Worm (Caenorhabditis elegans) whole organism, L1 larva: ENCODE measurements around the gene F26D2.10.

Experiments used
- C16A3.4 ChIP-seq: fragments of 150-350 bp; optimal IDR thresholded peaks from 2 replicates; lab custom pipeline; 2014; ENCODE audit warnings: missing biosample characterization, missing genetic modification characterization
- alr-1 ChIP-seq: fragments of 200-800 bp; sonication (Bioruptor generic); optimal IDR thresholded peaks from 2 replicates; lab custom pipeline; 2018; ENCODE audit warnings: borderline replicate concordance, mild to moderate bottlenecking, missing genetic modification characterization, missing compliant biosample characterization
- ceh-63 ChIP-seq: fragments of 200-800 bp; sonication (Bioruptor generic); optimal IDR thresholded peaks from 2 replicates; lab custom pipeline; 2018; ENCODE audit warnings: mild to moderate bottlenecking, missing genetic modification characterization, missing compliant biosample characterization
- ceh-82 ChIP-seq, 3 experiments: fragments of 150-350 bp in 1 of 3; sonication (generic microtip) in 2 of 3; optimal IDR thresholded peaks; 2 replicates each; lab custom pipeline; 2014 to 2017; ENCODE audit warnings: missing biosample characterization in 3 of 3, missing genetic modification characterization in 3 of 3
- ces-1 ChIP-seq: fragments of 150-350 bp; optimal IDR thresholded peaks from 2 replicates; lab custom pipeline; 2014; ENCODE audit warnings: missing biosample characterization, missing genetic modification reagents, missing genetic modification characterization
- dpl-1 ChIP-seq, 3 experiments: fragments of 150-350 bp in 2 of 3; sonication (generic microtip) in 1 of 3; optimal IDR thresholded peaks; 2 replicates each; lab custom pipeline; 2014 to 2017; ENCODE audit warnings: missing biosample characterization in 3 of 3, missing genetic modification characterization in 3 of 3, missing genetic modification reagents in 3 of 3
- dsc-1 ChIP-seq: sonication (generic microtip); optimal IDR thresholded peaks from 2 replicates; lab custom pipeline; 2016; ENCODE audit warnings: mild to moderate bottlenecking, missing genetic modification characterization, missing compliant biosample characterization
- efl-3 ChIP-seq: fragments of 200-800 bp; sonication (Bioruptor generic); optimal IDR thresholded peaks from 2 replicates; lab custom pipeline; 2018; ENCODE audit warnings: mild to moderate bottlenecking, missing genetic modification characterization, missing compliant biosample characterization
- elt-2 ChIP-seq: sonication (generic microtip); optimal IDR thresholded peaks from 2 replicates; lab custom pipeline; 2016; ENCODE audit warnings: missing genetic modification characterization, mild to moderate bottlenecking, inconsistent platforms, missing compliant biosample characterization, missing genetic modification reagents
- ets-5 ChIP-seq: fragments of 200-800 bp; sonication (Bioruptor generic); IDR thresholded peaks from 2 replicates; pipeline ENCODE4 v1.3.6; 2022; ENCODE audit warnings: missing genetic modification characterization, missing compliant biosample characterization
- fkh-10 ChIP-seq: sonication (generic microtip); optimal IDR thresholded peaks from 2 replicates; lab custom pipeline; 2017; ENCODE audit warnings: missing biosample characterization, missing genetic modification reagents, missing genetic modification characterization
- fos-1 ChIP-seq: fragments of 150-350 bp; optimal IDR thresholded peaks from 2 replicates; lab custom pipeline; 2014; ENCODE audit warnings: missing biosample characterization, missing genetic modification characterization
- irx-1 ChIP-seq: sonication (generic microtip); optimal IDR thresholded peaks from 2 replicates; lab custom pipeline; 2016; ENCODE audit warnings: missing genetic modification characterization, missing compliant biosample characterization
- lin-13 ChIP-seq: fragments of 150-350 bp; optimal IDR thresholded peaks from 2 replicates; lab custom pipeline; 2014; ENCODE audit warnings: missing biosample characterization, missing genetic modification reagents, missing genetic modification characterization
- lin-14 ChIP-seq: fragments of 200-800 bp; sonication (Bioruptor generic); optimal IDR thresholded peaks from 2 replicates; lab custom pipeline; 2018; ENCODE audit warnings: mild to moderate bottlenecking, missing genetic modification characterization, moderate library complexity, missing compliant biosample characterization
- lin-15B ChIP-seq: fragments of 150-350 bp; sonication (generic microtip); optimal IDR thresholded peaks from 3 replicates; lab custom pipeline; 2014; ENCODE audit warnings: missing biosample characterization, missing genetic modification characterization
- lin-35 ChIP-seq, 2 experiments: fragments of 150-350 bp; optimal IDR thresholded peaks; 2 replicates each; lab custom pipeline; 2014; ENCODE audit warnings: missing biosample characterization in 2 of 2, missing genetic modification characterization in 2 of 2, missing genetic modification reagents in 2 of 2
- mef-2 ChIP-seq: fragments of 150-350 bp; optimal IDR thresholded peaks from 2 replicates; lab custom pipeline; 2014; ENCODE audit warnings: missing biosample characterization, missing genetic modification characterization
- mep-1 ChIP-seq: fragments of 150-350 bp; optimal IDR thresholded peaks from 2 replicates; lab custom pipeline; 2014; ENCODE audit warnings: missing biosample characterization, missing genetic modification characterization
- nhr-12 ChIP-seq: sonication (generic microtip); optimal IDR thresholded peaks from 2 replicates; lab custom pipeline; 2017; ENCODE audit warnings: missing biosample characterization, missing genetic modification characterization
- nhr-47 ChIP-seq: sonication (generic microtip); optimal IDR thresholded peaks from 2 replicates; lab custom pipeline; 2016; ENCODE audit warnings: mild to moderate bottlenecking, missing genetic modification characterization, moderate library complexity, missing compliant biosample characterization
- nhr-77 ChIP-seq: fragments of 150-350 bp; optimal IDR thresholded peaks from 2 replicates; lab custom pipeline; 2014; ENCODE audit warnings: missing biosample characterization, missing genetic modification characterization
- nhr-84 ChIP-seq: sonication (generic microtip); optimal IDR thresholded peaks from 2 replicates; lab custom pipeline; 2017; ENCODE audit warnings: missing biosample characterization, missing genetic modification characterization
- nhr-90 ChIP-seq: sonication (generic microtip); optimal IDR thresholded peaks from 2 replicates; lab custom pipeline; 2016; ENCODE audit warnings: mild to moderate bottlenecking, missing genetic modification characterization, missing compliant biosample characterization; ENCODE audit not compliant: poor library complexity
- pax-3 ChIP-seq: fragments of 200-800 bp; sonication (Bioruptor generic); optimal IDR thresholded peaks from 2 replicates; lab custom pipeline; 2018; ENCODE audit warnings: mild to moderate bottlenecking, missing genetic modification characterization, moderate library complexity, missing compliant biosample characterization
- pqm-1 ChIP-seq: sonication (generic microtip); optimal IDR thresholded peaks from 3 replicates; lab custom pipeline; 2017; ENCODE audit warnings: missing biosample characterization, missing genetic modification characterization
- snpc-4 ChIP-seq: fragments of 150-350 bp; optimal IDR thresholded peaks from 2 replicates; lab custom pipeline; 2014; ENCODE audit warnings: missing biosample characterization, missing genetic modification characterization
- sox-4 ChIP-seq: sonication (generic microtip); optimal IDR thresholded peaks from 2 replicates; lab custom pipeline; 2016; ENCODE audit warnings: missing genetic modification characterization, missing compliant biosample characterization
- tlp-1 ChIP-seq: fragments of 150-350 bp; optimal IDR thresholded peaks from 2 replicates; lab custom pipeline; 2014; ENCODE audit warnings: missing biosample characterization, missing genetic modification characterization
- unc-130 ChIP-seq: fragments of 150-350 bp; optimal IDR thresholded peaks from 2 replicates; lab custom pipeline; 2017; ENCODE audit warnings: missing biosample characterization, missing genetic modification characterization, inconsistent platforms
- xbp-1 ChIP-seq: sonication (generic microtip); optimal IDR thresholded peaks from 2 replicates; lab custom pipeline; 2016; ENCODE audit warnings: missing genetic modification characterization, missing compliant biosample characterization
- zag-1 ChIP-seq: fragments of 150-350 bp; optimal IDR thresholded peaks from 2 replicates; lab custom pipeline; 2014; ENCODE audit warnings: missing biosample characterization, missing genetic modification characterization
- ztf-11 ChIP-seq, 2 experiments: sonication (generic microtip); optimal IDR thresholded peaks; 2 replicates each; lab custom pipeline; 2016 to 2017; ENCODE audit warnings: missing genetic modification characterization in 2 of 2, missing biosample characterization in 1 of 2, missing compliant biosample characterization in 1 of 2

F26D2.10 gene

ce11 chrV:16377849-16378248 lies 51.6 kb downstream of the F26D2.10 start, which contains the start of gene F13A7.1:
F13A7.1 (minus strand) TSS chrV:16377949.
- TF ChIP-seq snpc-4 (tag; lab: Kevin White, UChicago) (no peak), nhr-47 (no peak), lin-15B (tag; lab: Kevin White, UChicago) (no peak), ces-1 (no peak), lin-35 (GFP tag; optimal IDR thresholded peaks at IDR 0.05; lab: Kevin White, UChicago) (no peak), tlp-1 (tag; lab: Kevin White, UChicago) (no peak), unc-130 (tag; lab: Kevin White, UChicago) (no peak), C16A3.4 (tag; lab: Kevin White, UChicago) (no peak), dpl-1 (GFP tag; optimal IDR thresholded peaks at IDR 0.05; lab: Kevin White, UChicago) (no peak), zag-1 (tag; lab: Kevin White, UChicago) (no peak), ztf-11 (tag; optimal IDR thresholded peaks at IDR 0.05; lab: Kevin White, UChicago) (no peak), pax-3 (tag; lab: Kevin White, UChicago) (no peak), lin-13 (GFP tag; lab: Kevin White, UChicago) (no peak), ets-5 (GFP tag; lab: Robert Waterston, UW) (no peak), nhr-90 (no peak), nhr-84 (tag; lab: Kevin White, UChicago) (no peak), ceh-82 (tag; optimal IDR thresholded peaks at IDR 0.05; lab: Kevin White, UChicago) (no peak), fkh-10 (GFP tag; lab: Kevin White, UChicago) (no peak), mep-1 (tag; lab: Kevin White, UChicago) (no peak)

- TF ChIP-seq C16A3.4 (tag; lab: Kevin White, UChicago) (no peak), sox-4 (tag; lab: Kevin White, UChicago) (no peak), dsc-1 (tag; lab: Kevin White, UChicago) (no peak), pqm-1 (no peak), elt-2 (tag; lab: Kevin White, UChicago) (no peak), ceh-63 (GFP tag; lab: Kevin White, UChicago) (no peak), efl-3 (no peak), irx-1 (tag; lab: Kevin White, UChicago) (no peak), ztf-11 (tag; optimal IDR thresholded peaks at IDR 0.05; lab: Kevin White, UChicago) (no peak), fos-1 (tag; lab: Kevin White, UChicago) (no peak), nhr-12 (tag; lab: Kevin White, UChicago) (no peak), lin-14 (GFP tag; lab: Kevin White, UChicago) (no peak), alr-1 (tag; lab: Kevin White, UChicago) (no peak), fkh-10 (GFP tag; lab: Kevin White, UChicago) (no peak), zag-1 (tag; lab: Kevin White, UChicago) (no peak), nhr-77 (no peak), xbp-1 (no peak)
Observed at ce11 chrV:16377188-16377587, 52.2 kb downstream of the F26D2.10 start.

DNA sequence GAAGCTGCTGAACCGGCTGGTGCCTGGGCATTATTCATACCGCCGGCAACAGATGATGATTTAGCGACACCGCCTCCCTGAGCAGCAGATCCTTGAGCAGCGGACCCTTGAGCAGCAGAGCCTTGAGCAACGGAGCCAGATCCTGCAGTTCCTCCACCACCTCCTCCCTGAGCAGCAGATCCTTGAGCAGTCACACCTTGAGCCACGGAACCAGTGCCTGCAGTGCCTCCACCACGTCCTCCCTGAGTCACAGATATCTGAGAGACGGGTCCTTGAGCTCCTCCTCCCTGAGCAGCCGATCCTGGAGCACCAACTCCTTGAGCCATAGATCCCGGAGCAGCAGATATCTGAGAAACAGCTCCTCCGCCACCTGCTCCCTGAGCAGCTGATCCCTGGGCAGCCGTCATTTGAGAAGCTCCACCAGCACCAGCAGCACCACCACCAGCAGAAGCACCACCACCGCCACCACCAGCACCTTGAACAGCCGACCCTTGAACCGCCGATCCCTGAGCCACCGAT lies 52.9 kb downstream of the F26D2.10 start:
- TF ChIP-seq mef-2 (tag; lab: Kevin White, UChicago): no peak
